Worm (Caenorhabditis elegans) whole organism, early embryonic: Measurements from ENCODE around the gene cal-5.

Source experiments
- ama-1 ChIP-seq: fragments of 150-350 bp; optimal IDR thresholded peaks from 2 replicates; lab custom pipeline; 2014
- ceh-13 ChIP-seq: fragments of 200-800 bp; sonication (Bioruptor generic); optimal IDR thresholded peaks from 2 replicates; lab custom pipeline; 2018; ENCODE audit warnings: mild to moderate bottlenecking, missing genetic modification characterization, missing compliant biosample characterization
- ceh-36 ChIP-seq: sonication (generic microtip); optimal IDR thresholded peaks from 2 replicates; lab custom pipeline; 2016; ENCODE audit warnings: missing genetic modification characterization, inconsistent platforms, missing compliant biosample characterization
- hnd-1 ChIP-seq: sonication (generic microtip); optimal IDR thresholded peaks from 2 replicates; lab custom pipeline; 2016; ENCODE audit warnings: missing genetic modification characterization, missing compliant biosample characterization
- sea-1 ChIP-seq: fragments of 200-800 bp; sonication (Bioruptor generic); conservative IDR thresholded peaks from 2 replicates; pipeline ENCODE4 v1.3.6; 2022; ENCODE audit warnings: missing genetic modification characterization, missing compliant biosample characterization
- tbx-37 ChIP-seq: fragments of 200-800 bp; sonication (Bioruptor generic); conservative IDR thresholded peaks from 2 replicates; pipeline ENCODE4 v1.3.6; 2022; ENCODE audit warnings: missing genetic modification reagents, missing genetic modification characterization, missing compliant biosample characterization

DNA sequence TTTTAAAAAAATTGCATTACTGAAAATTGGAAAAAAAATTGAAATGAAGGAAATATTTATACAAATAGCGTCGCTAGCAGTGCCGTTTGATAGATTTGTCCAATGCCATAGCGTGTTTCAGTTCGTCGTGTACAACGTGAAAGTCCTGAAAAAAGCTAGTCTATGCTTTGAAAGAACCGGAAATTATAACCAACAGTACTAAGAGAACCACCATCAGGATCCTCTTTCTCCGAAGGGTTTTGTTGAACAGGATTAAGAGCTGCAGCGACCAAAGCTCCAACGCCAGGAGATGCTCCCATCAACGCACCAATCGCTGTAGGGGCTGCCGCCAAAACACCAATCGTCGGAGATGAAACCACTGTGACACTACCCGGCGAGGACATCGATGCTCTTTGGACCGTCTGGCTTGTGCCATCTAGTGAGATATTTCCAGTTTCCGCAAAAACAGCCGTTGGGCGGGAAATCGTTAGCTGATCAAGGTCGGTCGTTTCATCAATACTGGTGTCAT lies 28.5 kb upstream of the cal-5 start:
- TF ChIP-seq ama-1 (lab: Kevin White, UChicago) (no peak), hnd-1 (tag; lab: Kevin White, UChicago) (no peak), sea-1 (GFP tag; lab: Robert Waterston, UW) (no peak), ceh-36 (no peak), ceh-13 (GFP tag; lab: Kevin White, UChicago) (no peak), tbx-37 (GFP tag; lab: Robert Waterston, UW) (no peak)
